ENCODE assay signal across 4 fruit fly cellular contexts in genomic region chr3R:16449187-16449973, dm6.
TF ChIP-seq lines count a peak whose summit lies in the region.

No protein-coding gene starts in this region.

TF ChIP-seq in whole organism, adult, 20 proteins besides CTCF, POLR2A, EP300 and RAD21 (continued from another document):
- TF ChIP-seq Hr96 (GFP tag; optimal IDR thresholded peaks at IDR 0.05; lab: Kevin White, UChicago), result peak; percentile 88
- peak; percentile 92 for TF ChIP-seq CG5204 (GFP tag; optimal IDR thresholded peaks at IDR 0.05; lab: Kevin White, UChicago)

TF ChIP-seq in whole organism, embryonic, 481 proteins besides CTCF, POLR2A, EP300 and RAD21 (continued from another document and continues in another):
- TF ChIP-seq fd96Cb (tag; optimal IDR thresholded peaks at IDR 0.05; lab: Kevin White, UChicago) (peak; percentile 98), CG16863 (GFP tag; optimal IDR thresholded peaks at IDR 0.05; lab: Kevin White, UChicago) (peak; percentile 95), H15 (GFP tag; IDR thresholded peaks at IDR 0.05; lab: Robert Waterston, UW) (peak; percentile 96), GATAe (GFP tag; conservative IDR thresholded peaks at IDR 0.05; lab: Robert Waterston, UW) (peak; percentile 46), Dip3 (GFP tag; optimal IDR thresholded peaks at IDR 0.05; lab: Kevin White, UChicago) (peak; percentile 78), Max (GFP tag; optimal IDR thresholded peaks at IDR 0.05; lab: Kevin White, UChicago) (peak; percentile 88), dan (GFP tag; IDR thresholded peaks at IDR 0.05; lab: Robert Waterston, UW) (peak; percentile 96), Vsx1 (GFP tag; optimal IDR thresholded peaks at IDR 0.05; lab: Kevin White, UChicago) (peak; percentile 26), CG9932 (GFP tag; IDR thresholded peaks at IDR 0.05; lab: Robert Waterston, UW) (peak; percentile 78), en (GFP tag; optimal IDR thresholded peaks at IDR 0.05; lab: Kevin White, UChicago) (peak; percentile 80), oc (tag; optimal IDR thresholded peaks at IDR 0.05; lab: Kevin White, UChicago) (peak; percentile 96), nmo (GFP tag; optimal IDR thresholded peaks at IDR 0.05; lab: Kevin White, UChicago) (peak; percentile 97), btn (GFP tag; optimal IDR thresholded peaks at IDR 0.05; lab: Kevin White, UChicago) (peak; percentile 93), BEAF-32 (GFP tag; optimal IDR thresholded peaks at IDR 0.05; lab: Kevin White, UChicago) (no peak), Hmx (GFP tag; optimal IDR thresholded peaks at IDR 0.05; lab: Kevin White, UChicago) (peak; percentile 34), ham (GFP tag; IDR thresholded peaks at IDR 0.05; lab: Robert Waterston, UW) (0 out of 2 replicates have a peak, but pooled peaks have one; percentile 43), pb (GFP tag; optimal IDR thresholded peaks at IDR 0.05; lab: Kevin White, UChicago) (peak; percentile 86), ATbp (GFP tag; optimal IDR thresholded peaks at IDR 0.05; lab: Kevin White, UChicago) (peak; percentile 95), Sry-δ (GFP tag; optimal IDR thresholded peaks at IDR 0.05; lab: Kevin White, UChicago) (peak; percentile 71), CG12104 (GFP tag; optimal IDR thresholded peaks at IDR 0.05; lab: Kevin White, UChicago) (peak; percentile 88), CG18262 (tag; optimal IDR thresholded peaks at IDR 0.05; lab: Kevin White, UChicago) (peak; percentile 97), B-H2 (GFP tag; optimal IDR thresholded peaks at IDR 0.05; lab: Kevin White, UChicago) (peak; percentile 58), dimm (GFP tag; IDR thresholded peaks at IDR 0.05; lab: Robert Waterston, UW) (peak; percentile 86), gem (tag; optimal IDR thresholded peaks at IDR 0.05; lab: Kevin White, UChicago) (peak; percentile 96), MBD-R2 (GFP tag; IDR thresholded peaks at IDR 0.05; lab: Robert Waterston, UW) (peak; percentile 52), gt (GFP tag; IDR thresholded peaks at IDR 0.05; lab: Robert Waterston, UW) (peak; percentile 96), CG33557 (GFP tag; optimal IDR thresholded peaks at IDR 0.05; lab: Kevin White, UChicago) (peak; percentile 98), zfh1 (GFP tag; IDR thresholded peaks at IDR 0.05; lab: Robert Waterston, UW) (peak; percentile 99), luna (GFP tag; optimal IDR thresholded peaks at IDR 0.05; lab: Kevin White, UChicago) (no peak), Fer2 (tag; optimal IDR thresholded peaks at IDR 0.05; lab: Kevin White, UChicago) (peak; percentile 86), zen2 (GFP tag; IDR thresholded peaks at IDR 0.05; lab: Robert Waterston, UW; ENCODE audit: partially characterized antibody) (0 out of 3 replicates have a peak, but pooled peaks have one; percentile 34), Xrp1 (GFP tag; IDR thresholded peaks at IDR 0.05; lab: Robert Waterston, UW) (peak; percentile 98), Neu2 (GFP tag; optimal IDR thresholded peaks at IDR 0.05; lab: Kevin White, UChicago; ENCODE audit: borderline replicate concordance) (peak; percentile 76), Doc2 (GFP tag; IDR thresholded peaks at IDR 0.05; lab: Robert Waterston, UW) (peak; percentile 80), CG8478 (optimal IDR thresholded peaks at IDR 0.05; lab: Kevin White, UChicago) (no peak), CG11093 (GFP tag; IDR thresholded peaks at IDR 0.05; lab: Robert Waterston, UW) (peak; percentile 94), nerfin-2 (GFP tag; IDR thresholded peaks at IDR 0.05; lab: Robert Waterston, UW; ENCODE audit: partially characterized antibody) (no peak), E2f2 (GFP tag; IDR thresholded peaks at IDR 0.05; lab: Robert Waterston, UW) (peak; percentile 52; the same call in 1 of the 2 replicates), pros (GFP tag; optimal IDR thresholded peaks at IDR 0.05; lab: Kevin White, UChicago) (peak; percentile 96), ind (GFP tag; optimal IDR thresholded peaks at IDR 0.05; lab: Kevin White, UChicago) (peak; percentile 94), CG9817 (tag; optimal IDR thresholded peaks at IDR 0.05; lab: Kevin White, UChicago) (peak; percentile 95), YL-1 (GFP tag; optimal IDR thresholded peaks at IDR 0.05; lab: Kevin White, UChicago) (peak; percentile 71)

TF ChIP-seq in whole organism, prepupa, 60 proteins besides CTCF, POLR2A, EP300 and RAD21 (continued from another document):
- TF ChIP-seq Sox15 (GFP tag; optimal IDR thresholded peaks at IDR 0.05; lab: Kevin White, UChicago) (peak; percentile 96), CG8632 (GFP tag; optimal IDR thresholded peaks at IDR 0.05; lab: Kevin White, UChicago) (peak; percentile 93), CG6792 (GFP tag; optimal IDR thresholded peaks at IDR 0.05; lab: Kevin White, UChicago) (peak; percentile 97), vri (GFP tag; optimal IDR thresholded peaks at IDR 0.05; lab: Kevin White, UChicago) (peak; percentile 56), fkh (GFP tag; optimal IDR thresholded peaks at IDR 0.05; lab: Kevin White, UChicago) (peak; percentile 67), CG11294 (GFP tag; IDR thresholded peaks at IDR 0.05; lab: Robert Waterston, UW) (peak; percentile 98), fd59A (GFP tag; optimal IDR thresholded peaks at IDR 0.05; lab: Kevin White, UChicago) (peak; percentile 99), svp (GFP tag; lab: Kevin White, UChicago) (peak; percentile 93), Hr39 (GFP tag; optimal IDR thresholded peaks at IDR 0.05; lab: Kevin White, UChicago) (peak; percentile 93), Smox (GFP tag; optimal IDR thresholded peaks at IDR 0.05; lab: Kevin White, UChicago) (no peak), CG1621 (tag; optimal IDR thresholded peaks at IDR 0.05; lab: Kevin White, UChicago) (peak; percentile 98), OdsH (GFP tag; optimal IDR thresholded peaks at IDR 0.05; lab: Kevin White, UChicago) (peak; percentile 97), CG3032 (tag; optimal IDR thresholded peaks at IDR 0.05; lab: Kevin White, UChicago) (peak; percentile 99), Gug (GFP tag; IDR thresholded peaks at IDR 0.05; lab: Robert Waterston, UW) (peak; percentile 99), CG4318 (GFP tag; optimal IDR thresholded peaks at IDR 0.05; lab: Kevin White, UChicago) (peak; percentile 98), CG16779 (tag; optimal IDR thresholded peaks at IDR 0.05; lab: Kevin White, UChicago) (peak; percentile 94), Met (GFP tag; optimal IDR thresholded peaks at IDR 0.05; lab: Kevin White, UChicago) (peak; percentile 87), CG34406 (GFP tag; optimal IDR thresholded peaks at IDR 0.05; lab: Kevin White, UChicago) (peak; percentile 92), Lpt (GFP tag; optimal IDR thresholded peaks at IDR 0.05; lab: Kevin White, UChicago) (peak; percentile 97), fd85E (GFP tag; optimal IDR thresholded peaks at IDR 0.05; lab: Kevin White, UChicago) (peak; percentile 76), Hr38 (GFP tag; optimal IDR thresholded peaks at IDR 0.05; lab: Kevin White, UChicago) (peak; percentile 92), CG10669 (GFP tag; optimal IDR thresholded peaks at IDR 0.05; lab: Kevin White, UChicago) (peak; percentile 99), lz (GFP tag; optimal IDR thresholded peaks at IDR 0.05; lab: Kevin White, UChicago) (peak; percentile 94), topi (GFP tag; optimal IDR thresholded peaks at IDR 0.05; lab: Kevin White, UChicago) (peak; percentile 92), CG10631 (GFP tag; optimal IDR thresholded peaks at IDR 0.05; lab: Kevin White, UChicago) (peak; percentile 99), CG11902 (GFP tag; optimal IDR thresholded peaks at IDR 0.05; lab: Kevin White, UChicago) (peak; percentile 99), CG6854 (GFP tag; optimal IDR thresholded peaks at IDR 0.05; lab: Kevin White, UChicago) (peak; percentile 37), net (GFP tag; optimal IDR thresholded peaks at IDR 0.05; lab: Kevin White, UChicago) (peak; percentile 97), CG6163 (GFP tag; IDR thresholded peaks at IDR 0.05; lab: Robert Waterston, UW) (peak; percentile 99), dac (GFP tag; optimal IDR thresholded peaks at IDR 0.05; lab: Kevin White, UChicago) (peak; percentile 97), ss (GFP tag; optimal IDR thresholded peaks at IDR 0.05; lab: Kevin White, UChicago) (peak; percentile 98), Eip78C (GFP tag; lab: Kevin White, UChicago) (peak; percentile 99), dsx (GFP tag; optimal IDR thresholded peaks at IDR 0.05; lab: Kevin White, UChicago; ENCODE audit: poor library complexity, severe bottlenecking) (peak; percentile 98), achi (GFP tag; optimal IDR thresholded peaks at IDR 0.05; lab: Kevin White, UChicago) (peak; percentile 97), CG15336 (GFP tag; IDR thresholded peaks at IDR 0.05; lab: Robert Waterston, UW) (peak; percentile 96), CG31627 (GFP tag; optimal IDR thresholded peaks at IDR 0.05; lab: Kevin White, UChicago) (peak; percentile 92), Eip93F (GFP tag; optimal IDR thresholded peaks at IDR 0.05; lab: Kevin White, UChicago) (no peak), CG7368 (GFP tag; optimal IDR thresholded peaks at IDR 0.05; lab: Kevin White, UChicago) (peak; percentile 97), Eip75B (GFP tag; optimal IDR thresholded peaks at IDR 0.05; lab: Kevin White, UChicago) (peak; percentile 99), CG3919 (GFP tag; optimal IDR thresholded peaks at IDR 0.05; lab: Kevin White, UChicago) (peak; percentile 99), Hr4 (GFP tag; optimal IDR thresholded peaks at IDR 0.05; lab: Kevin White, UChicago) (peak; percentile 99)

TF ChIP-seq in whole organism, wandering third instar larva, 38 proteins besides CTCF, POLR2A, EP300 and RAD21 (continued from another document):
- TF ChIP-seq dl (GFP tag; optimal IDR thresholded peaks at IDR 0.05; lab: Kevin White, UChicago; ENCODE audit: insufficient read depth in 1 of 2, partially characterized antibody in 2 of 2) (peak in 1 of 2 experiments; percentile 53), Abd-B (GFP tag; optimal IDR thresholded peaks at IDR 0.05; lab: Kevin White, UChicago) (no peak), jim (GFP tag; optimal IDR thresholded peaks at IDR 0.05; lab: Kevin White, UChicago) (no peak), foxo (GFP tag; optimal IDR thresholded peaks at IDR 0.05; lab: Kevin White, UChicago) (peak in 1 of 2 experiments; percentile 94), sage (GFP tag; optimal IDR thresholded peaks at IDR 0.05; lab: Kevin White, UChicago) (peak; percentile 42), OdsH (GFP tag; optimal IDR thresholded peaks at IDR 0.05; lab: Kevin White, UChicago) (peak; percentile 82), lola (GFP tag; optimal IDR thresholded peaks at IDR 0.05; lab: Kevin White, UChicago) (no peak), Hnf4 (GFP tag; optimal IDR thresholded peaks at IDR 0.05; lab: Kevin White, UChicago) (peak; percentile 81), h (GFP tag; optimal IDR thresholded peaks at IDR 0.05; lab: Kevin White, UChicago) (peak; percentile 93), Mio (GFP tag; optimal IDR thresholded peaks at IDR 0.05; lab: Kevin White, UChicago) (peak; percentile 55), tai (GFP tag; optimal IDR thresholded peaks at IDR 0.05; lab: Kevin White, UChicago) (no peak), rgr (GFP tag; optimal IDR thresholded peaks at IDR 0.05; lab: Kevin White, UChicago) (peak; percentile 88), Rel (GFP tag; optimal IDR thresholded peaks at IDR 0.05; lab: Kevin White, UChicago) (no peak), Rel (tag; optimal IDR thresholded peaks at IDR 0.05; lab: Kevin White, UChicago) (peak; percentile 100), woc (GFP tag; optimal IDR thresholded peaks at IDR 0.05; lab: Kevin White, UChicago) (peak; percentile 70)
